Fruit fly (Drosophila melanogaster): ENCODE data around the gene CG18131.

DNA sequence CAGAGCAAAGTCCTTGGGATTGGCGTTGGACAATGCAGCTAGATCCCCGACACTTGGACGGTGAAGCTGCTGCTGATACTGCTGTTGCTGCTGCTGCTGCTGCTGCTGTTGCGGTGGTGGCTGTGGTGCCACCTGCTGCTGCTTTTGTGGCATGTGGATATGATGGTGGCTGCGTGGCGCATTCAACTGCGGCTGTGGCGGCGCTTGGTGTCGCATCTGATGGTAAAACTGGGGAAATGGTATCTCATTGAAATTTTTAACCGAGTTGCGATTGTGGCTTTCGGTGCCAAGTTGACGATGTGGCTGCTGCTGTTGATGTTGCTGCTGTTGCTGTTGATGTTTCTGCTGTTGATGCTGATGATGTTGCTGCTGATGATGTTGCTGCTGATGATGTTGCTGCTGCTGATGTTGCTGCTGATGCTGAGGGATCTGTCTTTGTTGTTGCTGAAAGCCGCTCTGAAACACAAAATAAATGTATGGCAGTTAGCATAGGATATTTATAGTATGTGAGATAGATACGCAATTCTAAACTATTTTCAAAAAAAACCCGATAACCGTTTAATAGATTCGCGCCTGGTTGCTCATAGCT lies 1.3 kb downstream of the CG18131 start:
- TF ChIP-seq psq (optimal IDR thresholded peaks at IDR 0.05) (no peak), Sin3A (optimal IDR thresholded peaks at IDR 0.05) (no peak), Myc (optimal IDR thresholded peaks at IDR 0.05) (no peak), insv (optimal IDR thresholded peaks at IDR 0.05) (no peak), ttk (optimal IDR thresholded peaks at IDR 0.05) (no peak)

Measured in Kc167 (cell line).